Fruit fly (Drosophila melanogaster): ENCODE data around the gene Ir84a.

DNA sequence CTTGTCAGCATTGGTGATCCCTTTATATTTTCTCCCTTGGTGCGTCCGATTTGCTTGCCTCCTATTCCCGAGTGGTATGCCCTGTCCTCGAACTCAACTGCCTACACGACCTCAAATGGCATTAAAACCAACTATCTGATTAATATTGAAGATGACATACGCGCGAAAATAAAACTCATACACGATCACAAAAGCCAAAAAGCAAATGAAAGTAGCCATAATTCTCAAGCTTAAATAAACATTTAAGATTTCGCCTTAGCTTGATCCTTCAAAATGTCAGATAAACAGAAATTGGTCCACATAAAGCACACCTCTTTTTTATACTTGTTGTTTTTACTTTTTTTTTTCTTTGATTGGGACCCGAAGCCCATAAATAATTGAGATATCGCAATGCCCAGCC, 13.8 kb downstream of the Ir84a start, which contains the start of gene wa-cup:
- TF ChIP-seq CG8478 (optimal IDR thresholded peaks at IDR 0.05) (no peak), CTCF (optimal IDR thresholded peaks at IDR 0.05) (no peak)

All from S2 (cell line).